Worm (Caenorhabditis elegans) whole organism, L4 larva: ENCODE data around the gene clec-135.

Source experiments
- ama-1 ChIP-seq: fragments of 150-350 bp; optimal IDR thresholded peaks from 2 replicates; lab custom pipeline; 2014; ENCODE audit warnings: inconsistent platforms, mixed read lengths
- egl-43 ChIP-seq: fragments of 200-800 bp; sonication (Bioruptor generic); IDR thresholded peaks from 2 replicates; pipeline ENCODE4 v1.3.6; 2022; ENCODE audit warnings: missing genetic modification reagents, missing genetic modification characterization, missing compliant biosample characterization
- mxl-3 ChIP-seq: fragments of 200-800 bp; sonication (Bioruptor generic); optimal IDR thresholded peaks from 2 replicates; lab custom pipeline; 2018; ENCODE audit warnings: mild to moderate bottlenecking, missing genetic modification characterization, missing compliant biosample characterization
- nhr-237 ChIP-seq: sonication (generic microtip); optimal IDR thresholded peaks from 2 replicates; lab custom pipeline; 2017; ENCODE audit warnings: missing biosample characterization, missing genetic modification characterization
- nhr-25 ChIP-seq: sonication (generic microtip); optimal IDR thresholded peaks from 2 replicates; lab custom pipeline; 2017; ENCODE audit warnings: missing genetic modification characterization, mild to moderate bottlenecking, missing compliant biosample characterization, antibody characterized with exemption, moderate library complexity, borderline replicate concordance; ENCODE audit not compliant: insufficient read depth
- nhr-42 ChIP-seq: fragments of 200-800 bp; sonication (Bioruptor generic); IDR thresholded peaks from 2 replicates; pipeline ENCODE4 v1.3.6; 2022; ENCODE audit warnings: missing genetic modification characterization, missing compliant biosample characterization
- pha-4 ChIP-seq, 2 experiments: fragments of 150-350 bp in 1 of 2; fragments of 200-800 bp in 1 of 2; sonication (Bioruptor generic) in 1 of 2; IDR thresholded peaks in 1 of 2; optimal IDR thresholded peaks in 1 of 2; 2 replicates each; pipeline versions ENCODE4 v1.3.6 to Lab custom; 2014 to 2022; ENCODE audit warnings: missing genetic modification characterization in 2 of 2, missing genetic modification reagents in 2 of 2, missing biosample characterization in 1 of 2, missing compliant biosample characterization in 1 of 2
- pqm-1 ChIP-seq: sonication (generic microtip); optimal IDR thresholded peaks from 2 replicates; lab custom pipeline; 2017; ENCODE audit warnings: missing biosample characterization, missing genetic modification characterization
- sdz-12 ChIP-seq: fragments of 200-800 bp; sonication (Bioruptor generic); optimal IDR thresholded peaks from 2 replicates; lab custom pipeline; 2018; ENCODE audit warnings: mild to moderate bottlenecking, missing genetic modification characterization, missing compliant biosample characterization
- snpc-4 ChIP-seq: fragments of 150-350 bp; optimal IDR thresholded peaks from 2 replicates; lab custom pipeline; 2014; ENCODE audit warnings: missing biosample characterization, missing genetic modification characterization
- ztf-7 ChIP-seq: fragments of 150-350 bp; optimal IDR thresholded peaks from 2 replicates; lab custom pipeline; 2014; ENCODE audit warnings: missing biosample characterization, missing genetic modification characterization

- no peak for TF ChIP-seq pqm-1
- no peak for TF ChIP-seq nhr-237 (tag; lab: Kevin White, UChicago)
- no peak for TF ChIP-seq ztf-7 (tag; lab: Kevin White, UChicago)
- TF ChIP-seq ama-1 = no peak
- TF ChIP-seq pha-4 (GFP tag; IDR thresholded peaks at IDR 0.05; lab: Robert Waterston, UW) = no peak
- TF ChIP-seq pha-4 (tag; optimal IDR thresholded peaks at IDR 0.05; lab: Kevin White, UChicago) = no peak
- TF ChIP-seq nhr-25 (tag; lab: Kevin White, UChicago) = no peak
- no peak for TF ChIP-seq sdz-12 (GFP tag; lab: Kevin White, UChicago)
- TF ChIP-seq egl-43 (GFP tag; lab: Robert Waterston, UW) = no peak
- no peak for TF ChIP-seq snpc-4 (tag; lab: Kevin White, UChicago)
- no peak for TF ChIP-seq nhr-42
- no peak for TF ChIP-seq mxl-3
Measured at ce11 chrII:4256541-4257001, 2.0 kb downstream of the clec-135 start, which contains the start of gene C16A11.7.
